Fruit fly (Drosophila melanogaster) whole organism, embryonic: ENCODE measurements around the gene ATPsynB.

Experiments used
- Atf3 ChIP-seq: fragments of 200-800 bp; sonication (Bioruptor generic); optimal IDR thresholded peaks from 3 replicates; lab custom pipeline; 2016; ENCODE audit warnings: missing biosample characterization, missing genetic modification characterization
- Atf6 ChIP-seq: fragments of 200-800 bp; sonication (Bioruptor generic); IDR thresholded peaks from 2 replicates; pipeline ENCODE4 v1.3.6; 2022; ENCODE audit warnings: missing biosample characterization, missing genetic modification characterization
- B-H2 ChIP-seq: fragments of 200-800 bp; sonication (Bioruptor generic); optimal IDR thresholded peaks from 2 replicates; lab custom pipeline; 2018; ENCODE audit warnings: missing biosample characterization, mild to moderate bottlenecking, missing genetic modification characterization
- Blimp-1 ChIP-seq: fragments of 200-800 bp; sonication (Bioruptor generic); optimal IDR thresholded peaks from 3 replicates; lab custom pipeline; 2018; ENCODE audit warnings: missing biosample characterization, missing genetic modification characterization, mild to moderate bottlenecking, moderate library complexity, missing genetic modification reagents
- CG11085 ChIP-seq: fragments of 200-800 bp; sonication (Bioruptor generic); IDR thresholded peaks from 2 replicates; pipeline ENCODE4 v1.3.6; 2022; ENCODE audit warnings: missing biosample characterization, missing genetic modification characterization
- CG11093 ChIP-seq: fragments of 200-800 bp; sonication (Bioruptor generic); IDR thresholded peaks from 3 replicates; pipeline ENCODE4 v1.3.6; 2022; ENCODE audit warnings: missing biosample characterization, missing genetic modification characterization
- CG11504 ChIP-seq: fragments of 200-800 bp; sonication (Bioruptor generic); optimal IDR thresholded peaks from 3 replicates; lab custom pipeline; 2019; ENCODE audit warnings: missing biosample characterization, mild to moderate bottlenecking, missing genetic modification characterization, moderate library complexity
- CG12219 ChIP-seq: fragments of 200-800 bp; sonication (Bioruptor generic); optimal IDR thresholded peaks from 3 replicates; lab custom pipeline; 2018; ENCODE audit warnings: missing biosample characterization, mild to moderate bottlenecking, missing genetic modification characterization
- CG13424 ChIP-seq: fragments of 200-800 bp; sonication (Bioruptor generic); optimal IDR thresholded peaks from 2 replicates; lab custom pipeline; 2019; ENCODE audit warnings: missing biosample characterization, mild to moderate bottlenecking, missing genetic modification characterization, moderate library complexity
- CG14050 ChIP-seq: fragments of 200-800 bp; sonication (Bioruptor generic); IDR thresholded peaks from 3 replicates; pipeline ENCODE4 v1.3.6; 2022; ENCODE audit warnings: missing biosample characterization, missing genetic modification characterization
- CG15073 ChIP-seq: fragments of 200-800 bp; sonication (Bioruptor generic); optimal IDR thresholded peaks from 2 replicates; lab custom pipeline; 2016; ENCODE audit warnings: missing biosample characterization, missing genetic modification characterization
- CG15601 ChIP-seq: fragments of 200-800 bp; sonication (Bioruptor generic); optimal IDR thresholded peaks from 3 replicates; lab custom pipeline; 2019; ENCODE audit warnings: missing biosample characterization, mild to moderate bottlenecking, missing genetic modification characterization, moderate library complexity
- CG16813 ChIP-seq: fragments of 200-800 bp; sonication (Bioruptor generic); IDR thresholded peaks from 3 replicates; pipeline ENCODE4 v1.3.6; 2022; ENCODE audit warnings: missing biosample characterization, missing genetic modification characterization; ENCODE audit not compliant: partially characterized antibody
- CG16863 ChIP-seq: fragments of 200-800 bp; sonication (Bioruptor generic); optimal IDR thresholded peaks from 3 replicates; lab custom pipeline; 2016; ENCODE audit warnings: missing biosample characterization, missing genetic modification characterization
- CG18764 ChIP-seq: fragments of 200-800 bp; sonication (Bioruptor generic); optimal IDR thresholded peaks from 3 replicates; lab custom pipeline; 2016; ENCODE audit warnings: missing biosample characterization, missing genetic modification characterization
- CG30431 ChIP-seq: fragments of 200-800 bp; sonication (Bioruptor generic); optimal IDR thresholded peaks from 2 replicates; lab custom pipeline; 2017; ENCODE audit warnings: missing biosample characterization, missing genetic modification characterization
- CG3163 ChIP-seq: fragments of 200-800 bp; sonication (Bioruptor generic); optimal IDR thresholded peaks from 3 replicates; lab custom pipeline; 2016; ENCODE audit warnings: missing biosample characterization, missing genetic modification characterization
- CG32532 ChIP-seq: fragments of 200-800 bp; sonication (Bioruptor generic); IDR thresholded peaks from 2 replicates; pipeline ENCODE4 v1.3.6; 2022; ENCODE audit warnings: missing biosample characterization, missing genetic modification characterization
- CG34224 ChIP-seq: fragments of 200-800 bp; sonication (Bioruptor generic); IDR thresholded peaks from 3 replicates; pipeline ENCODE4 v1.3.6; 2022; ENCODE audit warnings: missing biosample characterization, missing genetic modification characterization; ENCODE audit not compliant: partially characterized antibody
- CG34422 ChIP-seq: fragments of 200-800 bp; sonication (Bioruptor generic); IDR thresholded peaks from 3 replicates; pipeline ENCODE4 v1.3.6; 2022; ENCODE audit warnings: missing biosample characterization, missing genetic modification characterization
- CG3847 ChIP-seq: fragments of 200-800 bp; sonication (Bioruptor generic); IDR thresholded peaks from 2 replicates; pipeline ENCODE4 v1.3.6; 2022; ENCODE audit warnings: missing biosample characterization, missing genetic modification characterization
- CG43689 ChIP-seq: fragments of 200-800 bp; sonication (Bioruptor generic); IDR thresholded peaks from 2 replicates; pipeline ENCODE4 v1.3.6; 2022; ENCODE audit warnings: missing biosample characterization, missing genetic modification characterization
- CG6654 ChIP-seq: fragments of 200-800 bp; sonication (Bioruptor generic); optimal IDR thresholded peaks from 2 replicates; lab custom pipeline; 2017; ENCODE audit warnings: missing biosample characterization, mild to moderate bottlenecking, missing genetic modification characterization
- CG6689 ChIP-seq: fragments of 200-800 bp; sonication (Bioruptor generic); IDR thresholded peaks from 2 replicates; pipeline ENCODE4 v1.3.6; 2022; ENCODE audit warnings: missing biosample characterization, missing genetic modification characterization
- CG9215 ChIP-seq: fragments of 200-800 bp; sonication (Bioruptor generic); IDR thresholded peaks from 2 replicates; pipeline ENCODE4 v1.3.6; 2022; ENCODE audit warnings: missing biosample characterization, missing genetic modification characterization
- CG9932 ChIP-seq: fragments of 200-800 bp; sonication (Bioruptor generic); IDR thresholded peaks from 2 replicates; pipeline ENCODE4 v1.3.6; 2022; ENCODE audit warnings: missing biosample characterization, missing genetic modification characterization
- ERR ChIP-seq: fragments of 200-800 bp; sonication (Bioruptor generic); optimal IDR thresholded peaks from 2 replicates; lab custom pipeline; 2016; ENCODE audit warnings: missing biosample characterization, missing genetic modification characterization
- Fer3 ChIP-seq: fragments of 200-800 bp; sonication (Bioruptor generic); optimal IDR thresholded peaks from 2 replicates; lab custom pipeline; 2018; ENCODE audit warnings: missing biosample characterization, mild to moderate bottlenecking, missing genetic modification characterization, moderate library complexity
- HmgD ChIP-seq: fragments of 200-800 bp; sonication (Bioruptor generic); optimal IDR thresholded peaks from 3 replicates; lab custom pipeline; 2016; ENCODE audit warnings: missing biosample characterization, missing genetic modification characterization
- Lhr ChIP-seq: fragments of 200-800 bp; sonication (Bioruptor generic); optimal IDR thresholded peaks from 3 replicates; lab custom pipeline; 2017; ENCODE audit warnings: mild to moderate bottlenecking, missing biosample characterization, missing genetic modification reagents, missing genetic modification characterization
- Mad ChIP-seq: fragments of 200-800 bp; sonication (Bioruptor generic); optimal IDR thresholded peaks from 2 replicates; lab custom pipeline; 2016; ENCODE audit warnings: missing biosample characterization, missing genetic modification characterization
- Med ChIP-seq: fragments of 200-800 bp; sonication (Bioruptor generic); peaks from one replicate; lab custom pipeline; 2016; ENCODE audit warnings: missing biosample characterization, missing genetic modification characterization, mild to moderate bottlenecking, inconsistent platforms, moderate library complexity
- NC2α ChIP-seq: fragments of 200-800 bp; sonication (Bioruptor generic); optimal IDR thresholded peaks from 2 replicates; lab custom pipeline; 2016; ENCODE audit warnings: missing biosample characterization, missing genetic modification characterization
- Scr ChIP-seq: fragments of 200-800 bp; sonication (Bioruptor generic); IDR thresholded peaks from 2 replicates; pipeline ENCODE4 v1.3.6; 2022; ENCODE audit warnings: missing biosample characterization, missing genetic modification characterization; ENCODE audit not compliant: partially characterized antibody
- Side ChIP-seq: fragments of 200-800 bp; sonication (Bioruptor generic); optimal IDR thresholded peaks from 2 replicates; lab custom pipeline; 2016; ENCODE audit warnings: missing biosample characterization, missing genetic modification characterization
- Stat92E ChIP-seq, 3 experiments: fragments of >200 bp in 2 of 3; fragments of 200-800 bp in 1 of 3; sonication (Bioruptor generic) in 1 of 3; optimal IDR thresholded peaks; 2 replicates each; lab custom pipeline; 2017 to 2019; ENCODE audit warnings: missing biosample characterization in 3 of 3, missing genetic modification characterization in 3 of 3, mild to moderate bottlenecking in 1 of 3, moderate library complexity in 1 of 3
- aop ChIP-seq: fragments of 200-800 bp; sonication (Bioruptor generic); IDR thresholded peaks from 2 replicates; pipeline ENCODE4 v1.3.6; 2022; ENCODE audit warnings: missing biosample characterization, missing genetic modification characterization
- br ChIP-seq: fragments of >200 bp; optimal IDR thresholded peaks from 2 replicates; lab custom pipeline; 2017
- chm ChIP-seq: fragments of 200-800 bp; sonication (Bioruptor generic); IDR thresholded peaks from 2 replicates; pipeline ENCODE4 v1.3.6; 2022; ENCODE audit warnings: missing biosample characterization, missing genetic modification characterization
- cwo ChIP-seq: fragments of 200-800 bp; sonication (Bioruptor generic); optimal IDR thresholded peaks from 3 replicates; lab custom pipeline; 2017; ENCODE audit warnings: missing biosample characterization, missing genetic modification characterization, mild to moderate bottlenecking, moderate library complexity, missing genetic modification reagents
- dimm ChIP-seq: fragments of 200-800 bp; sonication (Bioruptor generic); IDR thresholded peaks from 2 replicates; pipeline ENCODE4 v1.3.6; 2022; ENCODE audit warnings: missing biosample characterization, missing genetic modification characterization
- ems ChIP-seq: fragments of 200-800 bp; sonication (Bioruptor generic); optimal IDR thresholded peaks from 3 replicates; lab custom pipeline; 2016; ENCODE audit warnings: missing biosample characterization, missing genetic modification characterization
- gcm ChIP-seq: fragments of 200-800 bp; sonication (Bioruptor generic); optimal IDR thresholded peaks from 2 replicates; lab custom pipeline; 2019; ENCODE audit warnings: missing biosample characterization, mild to moderate bottlenecking, missing genetic modification characterization, moderate library complexity
- gsb ChIP-seq: fragments of 200-800 bp; sonication (Bioruptor generic); IDR thresholded peaks from 2 replicates; pipeline ENCODE4 v1.3.6; 2022; ENCODE audit warnings: missing biosample characterization, missing genetic modification characterization
- hkb ChIP-seq, 2 experiments: fragments of 200-800 bp in 1 of 2; fragments of >200 bp in 1 of 2; sonication (Bioruptor generic) in 1 of 2; IDR thresholded peaks in 1 of 2; optimal IDR thresholded peaks in 1 of 2; 2 replicates each; pipeline versions ENCODE4 v1.3.6 to Lab custom; 2017 to 2022; ENCODE audit warnings: missing biosample characterization in 1 of 2, missing genetic modification characterization in 1 of 2
- hth ChIP-seq: fragments of >200 bp; optimal IDR thresholded peaks from 2 replicates; lab custom pipeline; 2017; ENCODE audit warnings: inconsistent platforms
- lbe ChIP-seq: fragments of 200-800 bp; sonication (Bioruptor generic); optimal IDR thresholded peaks from 2 replicates; lab custom pipeline; 2016; ENCODE audit warnings: missing biosample characterization, mild to moderate bottlenecking, missing genetic modification characterization
- nom ChIP-seq: fragments of 200-800 bp; sonication (Bioruptor generic); optimal IDR thresholded peaks from 2 replicates; lab custom pipeline; 2017; ENCODE audit warnings: missing biosample characterization, missing genetic modification characterization, mild to moderate bottlenecking, moderate library complexity, missing genetic modification reagents
- p53 ChIP-seq: fragments of 200-800 bp; sonication (Bioruptor generic); optimal IDR thresholded peaks from 2 replicates; lab custom pipeline; 2016; ENCODE audit warnings: missing biosample characterization, missing genetic modification characterization
- pb ChIP-seq: fragments of 200-800 bp; sonication (Bioruptor generic); optimal IDR thresholded peaks from 3 replicates; lab custom pipeline; 2016; ENCODE audit warnings: missing biosample characterization, missing genetic modification characterization
- pnt ChIP-seq: fragments of 200-800 bp; sonication (Bioruptor generic); optimal IDR thresholded peaks from 3 replicates; lab custom pipeline; 2016; ENCODE audit warnings: missing biosample characterization, missing genetic modification characterization
- sob ChIP-seq: fragments of 200-800 bp; sonication (Bioruptor generic); IDR thresholded peaks from 2 replicates; pipeline ENCODE4 v1.3.6; 2022; ENCODE audit warnings: missing biosample characterization, missing genetic modification characterization
- wdn ChIP-seq: fragments of 200-800 bp; sonication (Bioruptor generic); IDR thresholded peaks from 2 replicates; pipeline ENCODE4 v1.3.6; 2022; ENCODE audit warnings: missing biosample characterization, missing genetic modification characterization

Gene ATPsynB

dm6 chr3L:9695647-9696046 lies 34.2 kb upstream of the ATPsynB start (continued):
- TF ChIP-seq pb (no peak), CG11504 (tag; lab: Kevin White, UChicago) (peak; percentile 62), nom (no peak), CG16813 (GFP tag; lab: Robert Waterston, UW) (no peak), Side (GFP tag; lab: Kevin White, UChicago) (no peak), Scr (GFP tag; lab: Robert Waterston, UW) (no peak), br (lab: Kevin White, UChicago) (no peak), CG6689 (GFP tag; lab: Robert Waterston, UW) (peak; percentile 24), CG15601 (tag; lab: Kevin White, UChicago) (no peak), CG43689 (GFP tag; lab: Robert Waterston, UW) (no peak), B-H2 (GFP tag; lab: Kevin White, UChicago) (no peak), wdn (GFP tag; lab: Robert Waterston, UW) (no peak), Blimp-1 (GFP tag; lab: Kevin White, UChicago) (no peak), CG9932 (GFP tag; lab: Robert Waterston, UW) (no peak), CG32532 (no peak), CG11085 (no peak), Fer3 (tag; lab: Kevin White, UChicago) (no peak), Atf3 (no peak), CG14050 (no peak), Med (no peak), CG9215 (no peak), dimm (GFP tag; lab: Robert Waterston, UW) (no peak), CG3163 (GFP tag; lab: Kevin White, UChicago) (no peak), cwo (no peak), CG3847 (GFP tag; lab: Robert Waterston, UW) (no peak), Atf6 (GFP tag; lab: Robert Waterston, UW) (no peak; the same call in 1 of the 2 replicates), pnt (no peak), ems (no peak), hkb (optimal IDR thresholded peaks at IDR 0.05; lab: Kevin White, UChicago) (no peak), hkb (GFP tag; IDR thresholded peaks at IDR 0.05; lab: Robert Waterston, UW) (no peak), gsb (no peak), CG30431 (GFP tag; lab: Kevin White, UChicago) (no peak), chm (GFP tag; lab: Robert Waterston, UW) (no peak), hth (lab: Kevin White, UChicago) (no peak), CG18764 (GFP tag; lab: Kevin White, UChicago) (no peak), CG6654 (no peak), CG15073 (GFP tag; lab: Kevin White, UChicago) (no peak), CG34224 (GFP tag; lab: Robert Waterston, UW) (no peak), Stat92E (GFP tag; optimal IDR thresholded peaks at IDR 0.05; lab: Kevin White, UChicago) (no peak), CG13424 (tag; lab: Kevin White, UChicago) (peak; percentile 56), CG16863 (GFP tag; lab: Kevin White, UChicago) (no peak), NC2α (GFP tag; lab: Kevin White, UChicago) (no peak), CG12219 (GFP tag; lab: Kevin White, UChicago) (no peak), aop (no peak), CG11093 (GFP tag; lab: Robert Waterston, UW) (no peak), CG34422 (no peak), Mad (GFP tag; lab: Kevin White, UChicago) (no peak), lbe (GFP tag; lab: Kevin White, UChicago) (no peak), gcm (no peak), sob (no peak), p53 (GFP tag; lab: Kevin White, UChicago) (no peak), ERR (GFP tag; lab: Kevin White, UChicago) (no peak), Lhr (GFP tag; lab: Kevin White, UChicago) (no peak), HmgD (GFP tag; lab: Kevin White, UChicago) (no peak)
